Fruit fly (Drosophila melanogaster) whole organism, prepupa: Measurements from ENCODE around the gene Cog7.
"Not testable (repeated sequence)": the region's sequence is repeated elsewhere in the genome, so short reads cannot be mapped to it uniquely, and the experiment has no call there.

ENCODE experiments used
- Blimp-1 ChIP-seq: fragments of 200-800 bp; sonication (Bioruptor generic); optimal IDR thresholded peaks from 3 replicates; lab custom pipeline; 2017; ENCODE audit warnings: missing biosample characterization, missing genetic modification characterization, mild to moderate bottlenecking, moderate library complexity, missing genetic modification reagents
- CG10631 ChIP-seq: fragments of 200-800 bp; sonication (Bioruptor generic); optimal IDR thresholded peaks from 2 replicates; lab custom pipeline; 2016; ENCODE audit warnings: missing biosample characterization, missing genetic modification characterization
- CG10669 ChIP-seq: fragments of 200-800 bp; sonication (Bioruptor generic); optimal IDR thresholded peaks from 3 replicates; lab custom pipeline; 2018; ENCODE audit warnings: missing biosample characterization, mild to moderate bottlenecking, missing genetic modification characterization, moderate library complexity
- CG11762 ChIP-seq: fragments of 200-800 bp; sonication (Bioruptor generic); optimal IDR thresholded peaks from 3 replicates; lab custom pipeline; 2016; ENCODE audit warnings: missing biosample characterization, missing genetic modification characterization; ENCODE audit not compliant: insufficient read depth
- CG11902 ChIP-seq: fragments of 200-800 bp; sonication (Bioruptor generic); optimal IDR thresholded peaks from 3 replicates; lab custom pipeline; 2016; ENCODE audit warnings: missing biosample characterization, missing genetic modification characterization
- CG15336 ChIP-seq: fragments of 200-800 bp; sonication (Bioruptor generic); IDR thresholded peaks from 2 replicates; pipeline ENCODE4 v1.3.6; 2022; ENCODE audit warnings: missing biosample characterization, missing genetic modification characterization
- CG1621 ChIP-seq: fragments of 200-800 bp; sonication (Bioruptor generic); optimal IDR thresholded peaks from 3 replicates; lab custom pipeline; 2018; ENCODE audit warnings: missing biosample characterization, mild to moderate bottlenecking, missing genetic modification characterization
- CG32006 ChIP-seq: fragments of 200-800 bp; sonication (Bioruptor generic); optimal IDR thresholded peaks from 3 replicates; lab custom pipeline; 2017; ENCODE audit warnings: missing biosample characterization, mild to moderate bottlenecking, missing genetic modification characterization
- CG3919 ChIP-seq: fragments of 200-800 bp; sonication (Bioruptor generic); optimal IDR thresholded peaks from 3 replicates; lab custom pipeline; 2016; ENCODE audit warnings: missing biosample characterization, missing genetic modification characterization
- CG4318 ChIP-seq: fragments of 200-800 bp; sonication (Bioruptor generic); optimal IDR thresholded peaks from 3 replicates; lab custom pipeline; 2017; ENCODE audit warnings: missing biosample characterization, mild to moderate bottlenecking, missing genetic modification characterization
- CG6163 ChIP-seq: fragments of 200-800 bp; sonication (Bioruptor generic); IDR thresholded peaks from 3 replicates; pipeline ENCODE4 v1.3.6; 2022; ENCODE audit warnings: missing biosample characterization, missing genetic modification characterization
- CG6276 ChIP-seq: fragments of 200-800 bp; sonication (Bioruptor generic); optimal IDR thresholded peaks from 2 replicates; lab custom pipeline; 2017; ENCODE audit warnings: missing biosample characterization, mild to moderate bottlenecking, missing genetic modification characterization
- CG6808 ChIP-seq: fragments of 200-800 bp; sonication (Bioruptor generic); optimal IDR thresholded peaks from 3 replicates; lab custom pipeline; 2017; ENCODE audit warnings: missing biosample characterization, missing genetic modification characterization, mild to moderate bottlenecking, moderate library complexity, missing genetic modification reagents
- CG6854 ChIP-seq: fragments of 200-800 bp; sonication (Bioruptor generic); optimal IDR thresholded peaks from 2 replicates; lab custom pipeline; 2017; ENCODE audit warnings: missing biosample characterization, mild to moderate bottlenecking, missing genetic modification characterization
- CG8119 ChIP-seq: fragments of 200-800 bp; sonication (Bioruptor generic); IDR thresholded peaks from 3 replicates; pipeline ENCODE4 v1.3.6; 2022; ENCODE audit warnings: missing biosample characterization, missing genetic modification characterization
- CG8319 ChIP-seq: fragments of 200-800 bp; sonication (Bioruptor generic); optimal IDR thresholded peaks from 3 replicates; lab custom pipeline; 2016; ENCODE audit warnings: missing biosample characterization, missing genetic modification characterization
- CG8632 ChIP-seq: fragments of 200-800 bp; sonication (Bioruptor generic); optimal IDR thresholded peaks from 3 replicates; lab custom pipeline; 2016; ENCODE audit warnings: missing biosample characterization, missing genetic modification characterization
- CG9139 ChIP-seq: fragments of 200-800 bp; sonication (Bioruptor generic); optimal IDR thresholded peaks from 3 replicates; lab custom pipeline; 2017; ENCODE audit warnings: missing biosample characterization, mild to moderate bottlenecking, missing genetic modification characterization
- Eip75B ChIP-seq: fragments of 200-800 bp; sonication (Bioruptor generic); optimal IDR thresholded peaks from 3 replicates; lab custom pipeline; 2016; ENCODE audit warnings: missing biosample characterization, missing genetic modification characterization
- Eip78C ChIP-seq: fragments of 200-800 bp; sonication (Bioruptor generic); peaks from one replicate; lab custom pipeline; 2016; ENCODE audit warnings: missing biosample characterization, missing genetic modification characterization
- Ets21C ChIP-seq: fragments of 200-800 bp; sonication (Bioruptor generic); optimal IDR thresholded peaks from 3 replicates; lab custom pipeline; 2016; ENCODE audit warnings: missing biosample characterization, missing genetic modification characterization
- Ets96B ChIP-seq: fragments of 200-800 bp; optimal IDR thresholded peaks from 2 replicates; lab custom pipeline; 2019; ENCODE audit warnings: missing biosample characterization, mild to moderate bottlenecking, missing genetic modification characterization, moderate library complexity
- Gug ChIP-seq: fragments of 200-800 bp; sonication (Bioruptor generic); IDR thresholded peaks from 2 replicates; pipeline ENCODE4 v1.3.6; 2022; ENCODE audit warnings: missing biosample characterization, missing genetic modification characterization
- Hr39 ChIP-seq: fragments of 200-800 bp; sonication (Bioruptor generic); optimal IDR thresholded peaks from 2 replicates; lab custom pipeline; 2016; ENCODE audit warnings: missing biosample characterization, missing genetic modification characterization
- Hr4 ChIP-seq: fragments of 200-800 bp; sonication (Bioruptor generic); optimal IDR thresholded peaks from 3 replicates; lab custom pipeline; 2016; ENCODE audit warnings: missing biosample characterization, missing genetic modification characterization
- Lpt ChIP-seq: fragments of 200-800 bp; sonication (Bioruptor generic); optimal IDR thresholded peaks from 3 replicates; lab custom pipeline; 2016; ENCODE audit warnings: missing biosample characterization, missing genetic modification characterization
- Sox15 ChIP-seq: fragments of 200-800 bp; sonication (Bioruptor generic); optimal IDR thresholded peaks from 3 replicates; lab custom pipeline; 2016; ENCODE audit warnings: missing biosample characterization, missing genetic modification characterization
- acj6 ChIP-seq: fragments of 200-800 bp; sonication (Bioruptor generic); optimal IDR thresholded peaks from 3 replicates; lab custom pipeline; 2016; ENCODE audit warnings: missing biosample characterization, missing genetic modification characterization
- cyc ChIP-seq: fragments of 200-800 bp; sonication (Bioruptor generic); optimal IDR thresholded peaks from 3 replicates; lab custom pipeline; 2016; ENCODE audit warnings: missing biosample characterization, missing genetic modification characterization
- eg ChIP-seq: fragments of 200-800 bp; sonication (Bioruptor generic); IDR thresholded peaks from 3 replicates; pipeline ENCODE4 v1.3.6; 2022; ENCODE audit warnings: missing biosample characterization, missing genetic modification characterization
- esn ChIP-seq: fragments of 200-800 bp; sonication (Bioruptor generic); optimal IDR thresholded peaks from 2 replicates; lab custom pipeline; 2016; ENCODE audit warnings: missing biosample characterization, mild to moderate bottlenecking, missing genetic modification characterization, moderate library complexity
- fd59A ChIP-seq: fragments of 200-800 bp; sonication (Bioruptor generic); optimal IDR thresholded peaks from 2 replicates; lab custom pipeline; 2017; ENCODE audit warnings: missing biosample characterization, mild to moderate bottlenecking, missing genetic modification characterization, missing genetic modification reagents
- fkh ChIP-seq: fragments of 200-800 bp; sonication (Bioruptor generic); optimal IDR thresholded peaks from 3 replicates; lab custom pipeline; 2017; ENCODE audit warnings: missing biosample characterization, mild to moderate bottlenecking, missing genetic modification characterization, moderate library complexity
- spab ChIP-seq: fragments of 200-800 bp; sonication (Bioruptor generic); optimal IDR thresholded peaks from 2 replicates; lab custom pipeline; 2017; ENCODE audit warnings: missing biosample characterization, mild to moderate bottlenecking, missing genetic modification characterization, missing genetic modification reagents
- ss ChIP-seq, 2 experiments: fragments of 200-800 bp; sonication (Bioruptor generic); optimal IDR thresholded peaks; 2 replicates in 1 of 2; 3 replicates in 1 of 2; lab custom pipeline; 2017 to 2018; ENCODE audit warnings: mild to moderate bottlenecking in 2 of 2, missing biosample characterization in 2 of 2, missing genetic modification characterization in 2 of 2, moderate library complexity in 1 of 2
- svp ChIP-seq: fragments of 200-800 bp; sonication (Bioruptor generic); peaks from one replicate; lab custom pipeline; 2016; ENCODE audit warnings: missing biosample characterization, missing genetic modification characterization
- topi ChIP-seq: fragments of 200-800 bp; sonication (Bioruptor generic); optimal IDR thresholded peaks from 3 replicates; lab custom pipeline; 2016; ENCODE audit warnings: missing biosample characterization, missing genetic modification characterization

Gene Cog7

DNA sequence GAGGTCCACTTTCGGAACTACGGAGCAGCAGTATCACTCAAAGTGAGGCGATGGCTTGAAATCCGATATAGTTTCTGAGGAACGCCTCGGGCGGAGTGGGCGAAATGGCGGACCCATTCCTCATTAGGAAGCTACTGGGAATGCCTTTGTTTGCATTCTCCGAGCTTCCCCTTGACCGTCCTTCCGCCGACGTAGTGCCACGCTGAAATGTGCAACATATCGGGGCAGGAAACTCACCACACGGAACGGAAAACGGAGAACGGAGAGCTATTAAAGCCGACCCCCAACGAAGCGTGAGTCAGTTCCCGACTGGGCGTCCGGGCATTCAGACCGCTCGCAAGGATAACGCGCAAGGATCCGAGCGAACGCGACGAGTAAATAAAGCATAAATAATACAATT lies 5.9 kb downstream of the Cog7 start, which contains the start of gene CG15522:
Gene CG15522, plus strand, starts transcription at position 301 of the 400 bp plus-strand sequence.
- TF ChIP-seq CG8119 (GFP tag; lab: Robert Waterston, UW) (no peak), CG32006 (no peak), Lpt (GFP tag; lab: Kevin White, UChicago) (no peak), cyc (GFP tag; lab: Kevin White, UChicago) (no peak), CG3919 (no peak), CG8632 (GFP tag; lab: Kevin White, UChicago) (no peak)
- TF ChIP-seq, all 60 proteins: peak for 0

DNA sequence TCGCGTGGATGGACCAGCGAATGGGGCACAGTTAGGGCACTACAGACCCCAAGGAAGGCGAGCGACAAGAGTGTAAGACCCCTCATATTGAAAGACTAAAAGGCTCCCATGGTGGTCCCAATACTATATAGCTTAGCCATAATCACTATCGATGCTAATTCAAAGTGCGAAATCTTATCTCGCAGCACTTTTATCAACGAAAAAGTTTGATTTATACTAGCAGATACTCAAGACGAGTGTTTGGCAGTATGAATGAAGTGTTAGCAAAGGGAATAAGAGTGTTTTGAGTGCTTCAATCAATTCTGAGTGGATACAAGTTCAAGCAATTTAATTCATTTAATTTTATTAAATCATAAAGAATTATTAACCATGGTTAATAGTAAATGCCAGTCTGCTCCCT lies 6.8 kb downstream of the Cog7 start, which contains the start of gene Jon99Ci:
Gene Jon99Ci, minus strand, starts transcription at position 101 of the 400 bp plus-strand sequence.
- no peak for TF ChIP-seq CG32006
- TF ChIP-seq acj6 (GFP tag; lab: Kevin White, UChicago), result no peak
- TF ChIP-seq ss (GFP tag; optimal IDR thresholded peaks at IDR 0.05; lab: Kevin White, UChicago), result no peak

DNA sequence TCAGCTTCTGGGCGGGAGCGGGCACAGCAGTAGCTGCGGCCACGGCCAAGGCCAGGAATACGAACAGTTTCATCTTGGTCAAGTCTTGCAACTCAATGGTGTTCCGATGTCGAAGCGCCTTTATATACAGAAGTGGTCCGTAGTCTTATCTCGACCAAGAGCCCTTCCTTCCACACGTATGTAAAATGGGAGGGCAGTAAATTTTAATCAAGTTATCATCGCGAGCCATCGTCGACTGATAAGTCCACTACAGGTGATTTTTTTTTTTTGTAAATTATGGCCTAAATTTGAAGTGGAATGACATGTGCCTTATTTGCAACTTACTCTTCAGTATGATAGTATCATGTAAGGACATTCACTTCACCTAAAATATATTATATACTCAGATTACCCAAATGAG lies 8.3 kb downstream of the Cog7 start, which contains the start of gene Jon99Cii:
Gene Jon99Cii, minus strand, starts transcription at position 101 of the 400 bp plus-strand sequence.
- TF ChIP-seq fkh, esn, Eip78C (GFP tag; lab: Kevin White, UChicago): not testable (repeated sequence)
- TF ChIP-seq, all 60 proteins: peak for 0; not testable (repeated sequence) for 60

DNA sequence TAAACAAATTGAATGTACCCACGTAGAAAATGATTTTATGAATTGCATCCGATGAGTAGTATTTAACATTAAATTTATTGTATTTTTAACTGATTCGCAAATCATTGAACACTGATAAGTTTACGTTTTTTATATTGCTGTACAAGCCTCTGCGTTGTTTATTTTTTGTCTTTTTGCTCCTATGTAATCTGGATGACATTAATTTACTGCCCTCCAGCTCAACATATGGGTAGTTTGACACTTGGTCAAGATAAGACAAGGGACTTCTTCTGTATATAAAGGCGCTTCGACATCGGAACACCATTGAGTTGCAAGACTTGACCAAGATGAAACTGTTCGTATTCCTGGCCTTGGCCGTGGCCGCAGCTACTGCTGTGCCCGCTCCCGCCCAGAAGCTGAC lies 10.9 kb downstream of the Cog7 start, which contains the start of gene Jon99Ciii:
Gene Jon99Ciii, plus strand, starts transcription at position 301 of the 400 bp plus-strand sequence.
- peak; percentile 42 for TF ChIP-seq svp (GFP tag; lab: Kevin White, UChicago)
- TF ChIP-seq, all 60 proteins: peak for 1; not testable (repeated sequence) for 59

DNA sequence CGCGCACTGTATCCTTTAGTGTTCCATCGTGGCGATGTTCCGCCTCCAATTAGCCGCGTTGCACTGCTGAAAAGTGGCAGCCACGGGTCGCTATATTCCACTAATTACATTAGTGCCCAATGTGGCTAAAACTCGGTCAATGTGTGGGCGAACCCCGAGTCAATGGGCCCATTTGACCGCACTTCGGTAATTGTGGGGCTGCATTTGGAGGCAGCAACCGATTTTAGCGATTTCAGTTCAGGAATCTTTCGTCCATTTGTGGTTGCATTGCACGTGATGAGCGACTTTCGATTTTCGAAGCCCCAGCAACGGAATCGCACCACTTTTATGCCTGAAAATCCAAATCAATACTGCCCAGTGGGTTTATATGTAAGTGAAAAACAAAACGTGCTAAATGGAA lies 12.7 kb downstream of the Cog7 start, which contains the start of gene trp:
Gene trp, minus strand, starts transcription at position 101 of the 400 bp plus-strand sequence.
- TF ChIP-seq CG15336 (GFP tag; lab: Robert Waterston, UW), result no peak
- TF ChIP-seq Hr39 (GFP tag; lab: Kevin White, UChicago), result no peak
- no peak for TF ChIP-seq fd59A
- TF ChIP-seq cyc (GFP tag; lab: Kevin White, UChicago), result no peak
- TF ChIP-seq Sox15 (GFP tag; lab: Kevin White, UChicago), result no peak
- no peak for TF ChIP-seq Blimp-1 (GFP tag; lab: Kevin White, UChicago)
- no peak for TF ChIP-seq CG6854 (GFP tag; lab: Kevin White, UChicago)
- TF ChIP-seq CG8319 (GFP tag; lab: Kevin White, UChicago), result no peak
- TF ChIP-seq svp (GFP tag; lab: Kevin White, UChicago), result no peak
- TF ChIP-seq Eip78C (GFP tag; lab: Kevin White, UChicago), result no peak
- no peak for TF ChIP-seq spab (GFP tag; lab: Kevin White, UChicago)
- no peak for TF ChIP-seq Hr4 (GFP tag; lab: Kevin White, UChicago)
- TF ChIP-seq CG11902 (GFP tag; lab: Kevin White, UChicago), result no peak
- no peak for TF ChIP-seq Eip75B (GFP tag; lab: Kevin White, UChicago)
- no peak for TF ChIP-seq esn (GFP tag; lab: Kevin White, UChicago)
- no peak for TF ChIP-seq acj6 (GFP tag; lab: Kevin White, UChicago)
- no peak for TF ChIP-seq CG9139 (GFP tag; lab: Kevin White, UChicago)
- no peak for TF ChIP-seq eg
- TF ChIP-seq CG6276 (GFP tag; lab: Kevin White, UChicago), result no peak
- no peak for TF ChIP-seq CG11762 (GFP tag; lab: Kevin White, UChicago)
- TF ChIP-seq, all 60 proteins: peak for 0

DNA sequence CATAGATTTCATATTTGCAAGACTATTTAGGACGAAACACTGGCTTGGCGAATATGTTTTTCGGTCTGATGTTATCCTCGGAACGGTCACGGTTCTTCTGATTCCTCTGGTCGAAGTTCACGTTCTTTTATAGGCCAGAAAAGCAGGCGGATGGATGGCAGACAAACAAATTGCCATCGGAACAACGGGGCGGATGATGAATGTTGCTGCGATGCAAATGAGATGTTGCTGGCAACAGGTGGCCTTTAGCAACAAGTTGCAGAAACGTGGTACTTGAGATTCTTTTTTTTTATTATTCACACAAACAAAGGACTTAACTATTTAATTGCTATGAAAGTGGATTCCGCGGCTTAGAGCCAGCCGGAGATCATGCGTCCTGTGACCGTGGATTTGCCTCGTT lies 18.6 kb downstream of the Cog7 start, which contains the start of gene Capa:
Gene Capa, minus strand, starts transcription at position 101 of the 400 bp plus-strand sequence.
- TF ChIP-seq CG11902 (GFP tag; lab: Kevin White, UChicago) (no peak), CG8632 (GFP tag; lab: Kevin White, UChicago) (no peak), topi (GFP tag; lab: Kevin White, UChicago) (no peak), CG6854 (GFP tag; lab: Kevin White, UChicago) (no peak), CG8119 (GFP tag; lab: Robert Waterston, UW) (no peak), CG4318 (no peak), CG10631 (GFP tag; lab: Kevin White, UChicago) (no peak), Blimp-1 (GFP tag; lab: Kevin White, UChicago) (no peak), CG1621 (no peak), Ets96B (tag; lab: Kevin White, UChicago) (no peak), CG6808 (GFP tag; lab: Kevin White, UChicago) (no peak), CG10669 (GFP tag; lab: Kevin White, UChicago) (no peak), Eip78C (GFP tag; lab: Kevin White, UChicago) (no peak), Ets21C (GFP tag; lab: Kevin White, UChicago) (no peak), Gug (GFP tag; lab: Robert Waterston, UW) (no peak), fkh (GFP tag; lab: Kevin White, UChicago) (no peak), svp (GFP tag; lab: Kevin White, UChicago) (no peak), CG6163 (no peak)
